Fruit fly (Drosophila melanogaster): ENCODE data around the gene Fpgs2.

Fpgs2 gene

DNA sequence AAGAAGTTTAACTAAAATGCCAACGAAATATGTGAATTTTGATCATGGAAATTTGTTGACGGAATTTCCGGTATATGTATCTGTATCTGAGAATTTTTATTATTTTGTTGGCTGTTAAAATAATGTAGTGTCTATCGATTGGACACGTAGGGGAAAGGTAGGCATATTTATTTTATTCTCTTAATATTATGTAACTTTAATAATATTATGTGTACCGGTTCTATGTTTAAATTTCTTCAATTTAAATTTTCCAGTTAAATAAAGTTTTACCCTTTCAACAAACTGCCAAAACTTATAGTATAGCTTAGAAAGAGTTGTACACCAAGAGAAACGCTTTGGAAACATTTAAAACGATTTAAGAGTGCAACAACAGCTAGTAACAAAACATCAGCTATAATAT lies at the start of gene Fpgs2:
Gene Fpgs2, minus strand, starts transcription at position 101 of the 400 bp plus-strand sequence.
- TF ChIP-seq phol (tag; optimal IDR thresholded peaks at IDR 0.05) (no peak), pho (GFP tag; optimal IDR thresholded peaks at IDR 0.05) (no peak), CG13775 (GFP tag; optimal IDR thresholded peaks at IDR 0.05) (no peak), jing (GFP tag; optimal IDR thresholded peaks at IDR 0.05) (no peak), CG1603 (tag; optimal IDR thresholded peaks at IDR 0.05) (no peak), Sox100B (GFP tag; optimal IDR thresholded peaks at IDR 0.05) (no peak), dati (GFP tag; IDR thresholded peaks at IDR 0.05) (no peak), CG13424 (tag; optimal IDR thresholded peaks at IDR 0.05) (no peak)

dm6 chr2L:3942094-3942493 lies 28.0 kb upstream of the Fpgs2 start:
- TF ChIP-seq row (GFP tag; IDR thresholded peaks at IDR 0.05): peak; percentile 22; the same call in 1 of the 3 replicates
- no peak for TF ChIP-seq CG33557 (GFP tag; optimal IDR thresholded peaks at IDR 0.05)
- peak; percentile 42 for TF ChIP-seq CG12769 (tag; optimal IDR thresholded peaks at IDR 0.05)
- TF ChIP-seq lilli (GFP tag; optimal IDR thresholded peaks at IDR 0.05): no peak
- TF ChIP-seq org-1 (GFP tag; optimal IDR thresholded peaks at IDR 0.05): no peak
- 0 out of 2 replicates have a peak, but pooled peaks have one; percentile 21 for TF ChIP-seq CG4730 (GFP tag; IDR thresholded peaks at IDR 0.05)
- no peak for TF ChIP-seq tna (GFP tag; IDR thresholded peaks at IDR 0.05; ENCODE audit: partially characterized antibody)
- no peak for TF ChIP-seq CG17802 (tag; optimal IDR thresholded peaks at IDR 0.05)
- TF ChIP-seq Meics (GFP tag; optimal IDR thresholded peaks at IDR 0.05): peak; percentile 13
- TF ChIP-seq Usf (GFP tag; optimal IDR thresholded peaks at IDR 0.05): no peak
- no peak for TF ChIP-seq pita (GFP tag; optimal IDR thresholded peaks at IDR 0.05)
- TF ChIP-seq pzg (GFP tag; optimal IDR thresholded peaks at IDR 0.05): no peak
- TF ChIP-seq dmrt99B (tag; optimal IDR thresholded peaks at IDR 0.05): peak; percentile 17
- TF ChIP-seq gfzf (GFP tag; optimal IDR thresholded peaks at IDR 0.05): no peak
- peak; percentile 23 for TF ChIP-seq CG11504 (tag; optimal IDR thresholded peaks at IDR 0.05)
- peak; percentile 30 for TF ChIP-seq CG2120 (GFP tag; optimal IDR thresholded peaks at IDR 0.05)
- TF ChIP-seq Hr51 (GFP tag; optimal IDR thresholded peaks at IDR 0.05): peak in 1 of 2 experiments; percentile 8
- no peak for TF ChIP-seq CG3065 (GFP tag; optimal IDR thresholded peaks at IDR 0.05)
- TF ChIP-seq esg (GFP tag; conservative IDR thresholded peaks at IDR 0.05): peak; percentile 26; the same call in 1 of the 2 replicates
- TF ChIP-seq CG7357 (GFP tag; IDR thresholded peaks at IDR 0.05): 0 out of 3 replicates have a peak, but pooled peaks have one; percentile 32
- TF ChIP-seq ewg (GFP tag; optimal IDR thresholded peaks at IDR 0.05): no peak
- no peak for TF ChIP-seq h (optimal IDR thresholded peaks at IDR 0.05)
- TF ChIP-seq lmd (GFP tag; IDR thresholded peaks at IDR 0.05): peak; percentile 31; the same call in 1 of the 2 replicates
- no peak for TF ChIP-seq CG10321 (GFP tag; IDR thresholded peaks at IDR 0.05)
- peak; percentile 51 for TF ChIP-seq lab (GFP tag; optimal IDR thresholded peaks at IDR 0.05)
- TF ChIP-seq inv (GFP tag; IDR thresholded peaks at IDR 0.05; ENCODE audit: partially characterized antibody): no peak
- TF ChIP-seq prd (optimal IDR thresholded peaks at IDR 0.05): no peak
- TF ChIP-seq prd (GFP tag; IDR thresholded peaks at IDR 0.05): 0 out of 3 replicates have a peak, but pooled peaks have one; percentile 31
- no peak for TF ChIP-seq pan (optimal IDR thresholded peaks at IDR 0.05)
- no peak for TF ChIP-seq pan (GFP tag; optimal IDR thresholded peaks at IDR 0.05 in 1 of 2, IDR thresholded peaks at IDR 0.05 in 1 of 2)
- TF ChIP-seq slbo (GFP tag; IDR thresholded peaks at IDR 0.05): peak; percentile 51
- TF ChIP-seq CG14441 (GFP tag; IDR thresholded peaks at IDR 0.05): 0 out of 2 replicates have a peak, but pooled peaks have one; percentile 31
- TF ChIP-seq CG32532 (GFP tag; IDR thresholded peaks at IDR 0.05): peak; percentile 39; the same call in 1 of the 2 replicates
- peak; percentile 1 for TF ChIP-seq CG1603 (tag; optimal IDR thresholded peaks at IDR 0.05)
- TF ChIP-seq CG12659 (GFP tag; optimal IDR thresholded peaks at IDR 0.05): no peak
- peak; percentile 30 for TF ChIP-seq gem (tag; optimal IDR thresholded peaks at IDR 0.05)
- no peak for TF ChIP-seq gce (GFP tag; IDR thresholded peaks at IDR 0.05)
- no peak for TF ChIP-seq gro (GFP tag; optimal IDR thresholded peaks at IDR 0.05)
- peak; percentile 52 for TF ChIP-seq CG18599 (GFP tag; optimal IDR thresholded peaks at IDR 0.05)
- 0 out of 2 replicates have a peak, but pooled peaks have one; percentile 28 for TF ChIP-seq CG14014 (GFP tag; IDR thresholded peaks at IDR 0.05)
- TF ChIP-seq oc (tag; optimal IDR thresholded peaks at IDR 0.05): no peak
- TF ChIP-seq HLH3B (GFP tag; IDR thresholded peaks at IDR 0.05): peak; percentile 16; the same call in 1 of the 2 replicates

Data from whole organism, embryonic.